Fruit fly (Drosophila melanogaster) whole organism, embryonic: ENCODE data around the gene ND-49L.

Experiments
- CG12769 ChIP-seq: fragments of 200-800 bp; sonication (Bioruptor generic); optimal IDR thresholded peaks from 2 replicates; lab custom pipeline; 2019; ENCODE audit warnings: missing biosample characterization, mild to moderate bottlenecking, missing genetic modification characterization, moderate library complexity
- CG14710 ChIP-seq: fragments of 200-800 bp; sonication (Bioruptor generic); optimal IDR thresholded peaks from 3 replicates; lab custom pipeline; 2019; ENCODE audit warnings: missing biosample characterization, mild to moderate bottlenecking, missing genetic modification characterization, moderate library complexity
- CG15514 ChIP-seq: fragments of 200-800 bp; sonication (Bioruptor generic); optimal IDR thresholded peaks from 3 replicates; lab custom pipeline; 2017; ENCODE audit warnings: missing biosample characterization, missing genetic modification characterization, mild to moderate bottlenecking, moderate library complexity, missing genetic modification reagents
- CG15601 ChIP-seq: fragments of 200-800 bp; sonication (Bioruptor generic); optimal IDR thresholded peaks from 3 replicates; lab custom pipeline; 2019; ENCODE audit warnings: missing biosample characterization, mild to moderate bottlenecking, missing genetic modification characterization, moderate library complexity
- CG1603 ChIP-seq: fragments of 200-800 bp; sonication (Bioruptor generic); optimal IDR thresholded peaks from 2 replicates; lab custom pipeline; 2019; ENCODE audit warnings: missing biosample characterization, mild to moderate bottlenecking, missing genetic modification characterization, moderate library complexity
- CG16779 ChIP-seq: fragments of 200-800 bp; sonication (Bioruptor generic); IDR thresholded peaks from 2 replicates; pipeline ENCODE4 v1.3.6; 2022; ENCODE audit warnings: missing biosample characterization, missing genetic modification characterization
- CG17612 ChIP-seq: fragments of 200-800 bp; sonication (Bioruptor generic); IDR thresholded peaks from 2 replicates; pipeline ENCODE4 v1.3.6; 2022; ENCODE audit warnings: missing biosample characterization, missing genetic modification characterization
- CG34376 ChIP-seq: fragments of 200-800 bp; sonication (Bioruptor generic); optimal IDR thresholded peaks from 2 replicates; lab custom pipeline; 2018; ENCODE audit warnings: missing biosample characterization, mild to moderate bottlenecking, missing genetic modification characterization
- CG6654 ChIP-seq: fragments of 200-800 bp; sonication (Bioruptor generic); optimal IDR thresholded peaks from 2 replicates; lab custom pipeline; 2017; ENCODE audit warnings: missing biosample characterization, mild to moderate bottlenecking, missing genetic modification characterization
- CG6765 ChIP-seq: fragments of 200-800 bp; sonication (Bioruptor generic); optimal IDR thresholded peaks from 3 replicates; lab custom pipeline; 2017; ENCODE audit warnings: missing biosample characterization, mild to moderate bottlenecking, missing genetic modification characterization
- CG8281 ChIP-seq: fragments of 200-800 bp; sonication (Bioruptor generic); optimal IDR thresholded peaks from 2 replicates; lab custom pipeline; 2018; ENCODE audit warnings: missing biosample characterization, mild to moderate bottlenecking, missing genetic modification characterization, moderate library complexity
- CG8388 ChIP-seq: fragments of 200-800 bp; sonication (Bioruptor generic); optimal IDR thresholded peaks from 2 replicates; lab custom pipeline; 2019; ENCODE audit warnings: missing biosample characterization, mild to moderate bottlenecking, missing genetic modification characterization, moderate library complexity
- CG9437 ChIP-seq: fragments of 200-800 bp; sonication (Bioruptor generic); optimal IDR thresholded peaks from 2 replicates; lab custom pipeline; 2018; ENCODE audit warnings: missing biosample characterization, mild to moderate bottlenecking, missing genetic modification characterization
- CTCF ChIP-seq: fragments of 200-800 bp; sonication (Bioruptor generic); optimal IDR thresholded peaks from 2 replicates; lab custom pipeline; 2017; ENCODE audit warnings: missing biosample characterization, mild to moderate bottlenecking, missing genetic modification characterization, moderate library complexity
- Camta ChIP-seq: fragments of 200-800 bp; sonication (Bioruptor generic); optimal IDR thresholded peaks from 2 replicates; lab custom pipeline; 2016; ENCODE audit warnings: missing biosample characterization, missing genetic modification characterization
- D19B ChIP-seq: fragments of 200-800 bp; sonication (Bioruptor generic); optimal IDR thresholded peaks from 2 replicates; lab custom pipeline; 2017; ENCODE audit warnings: missing biosample characterization, mild to moderate bottlenecking, missing genetic modification characterization
- Ets65A ChIP-seq: fragments of 200-800 bp; sonication (Bioruptor generic); peaks from one replicate; lab custom pipeline; 2016; ENCODE audit warnings: missing biosample characterization, missing genetic modification characterization
- GATAe ChIP-seq: fragments of 200-800 bp; sonication (Bioruptor generic); conservative IDR thresholded peaks from 2 replicates; pipeline ENCODE4 v1.3.6; 2022; ENCODE audit warnings: missing biosample characterization, missing genetic modification characterization
- Hand ChIP-seq: fragments of 200-800 bp; sonication (Bioruptor generic); optimal IDR thresholded peaks from 2 replicates; lab custom pipeline; 2017; ENCODE audit warnings: mild to moderate bottlenecking, missing biosample characterization, missing genetic modification reagents, missing genetic modification characterization
- Med ChIP-seq: fragments of 200-800 bp; sonication (Bioruptor generic); peaks from one replicate; lab custom pipeline; 2016; ENCODE audit warnings: missing biosample characterization, missing genetic modification characterization, mild to moderate bottlenecking, inconsistent platforms, moderate library complexity
- Mes4 ChIP-seq: fragments of 200-800 bp; sonication (Bioruptor generic); optimal IDR thresholded peaks from 2 replicates; lab custom pipeline; 2016; ENCODE audit warnings: missing biosample characterization, missing genetic modification characterization
- Mrtf ChIP-seq: fragments of 200-800 bp; sonication (Bioruptor generic); IDR thresholded peaks from 3 replicates; pipeline ENCODE4 v1.3.6; 2022; ENCODE audit warnings: missing biosample characterization, missing genetic modification characterization
- Neu2 ChIP-seq: fragments of 200-800 bp; sonication (Bioruptor generic); optimal IDR thresholded peaks from 3 replicates; lab custom pipeline; 2016; ENCODE audit warnings: missing biosample characterization, missing genetic modification characterization, borderline replicate concordance
- Vsx1 ChIP-seq: fragments of 200-800 bp; sonication (Bioruptor generic); optimal IDR thresholded peaks from 2 replicates; lab custom pipeline; 2017; ENCODE audit warnings: missing biosample characterization, mild to moderate bottlenecking, missing genetic modification characterization, missing genetic modification reagents
- bowl ChIP-seq: fragments of 200-800 bp; sonication (Bioruptor generic); IDR thresholded peaks from 2 replicates; pipeline ENCODE4 v1.3.6; 2022; ENCODE audit warnings: missing biosample characterization, missing genetic modification characterization
- caup ChIP-seq: fragments of 200-800 bp; sonication (Bioruptor generic); optimal IDR thresholded peaks from 3 replicates; lab custom pipeline; 2017; ENCODE audit warnings: missing biosample characterization, mild to moderate bottlenecking, missing genetic modification characterization, moderate library complexity; ENCODE audit not compliant: severe bottlenecking
- cg ChIP-seq: fragments of 200-800 bp; sonication (Bioruptor generic); optimal IDR thresholded peaks from 3 replicates; lab custom pipeline; 2019; ENCODE audit warnings: missing biosample characterization, mild to moderate bottlenecking, missing genetic modification characterization, moderate library complexity
- chif ChIP-seq, 2 experiments: fragments of 200-800 bp; sonication (Bioruptor generic); optimal IDR thresholded peaks; 3 replicates each; lab custom pipeline; 2016; ENCODE audit warnings: missing biosample characterization in 2 of 2, missing genetic modification characterization in 2 of 2
- crc ChIP-seq: fragments of 200-800 bp; sonication (Bioruptor generic); optimal IDR thresholded peaks from 2 replicates; lab custom pipeline; 2016; ENCODE audit warnings: missing biosample characterization, missing genetic modification characterization
- ewg ChIP-seq: fragments of 200-800 bp; sonication (Bioruptor generic); optimal IDR thresholded peaks from 3 replicates; lab custom pipeline; 2017; ENCODE audit warnings: mild to moderate bottlenecking, missing biosample characterization, missing genetic modification reagents, missing genetic modification characterization
- exex ChIP-seq: fragments of 200-800 bp; sonication (Bioruptor generic); optimal IDR thresholded peaks from 4 replicates; lab custom pipeline; 2018; ENCODE audit warnings: missing biosample characterization, mild to moderate bottlenecking, missing genetic modification characterization, moderate library complexity
- eyg ChIP-seq: fragments of 200-800 bp; sonication (Bioruptor generic); optimal IDR thresholded peaks from 3 replicates; lab custom pipeline; 2016; ENCODE audit warnings: missing biosample characterization, missing genetic modification characterization
- grn ChIP-seq: fragments of 200-800 bp; sonication (Bioruptor generic); optimal IDR thresholded peaks from 3 replicates; lab custom pipeline; 2017; ENCODE audit warnings: missing biosample characterization, missing genetic modification characterization
- hth ChIP-seq: fragments of >200 bp; optimal IDR thresholded peaks from 2 replicates; lab custom pipeline; 2017; ENCODE audit warnings: inconsistent platforms
- klu ChIP-seq: fragments of 200-800 bp; sonication (Bioruptor generic); IDR thresholded peaks from 2 replicates; pipeline ENCODE4 v1.3.6; 2022; ENCODE audit warnings: missing biosample characterization, missing genetic modification characterization
- lab ChIP-seq: fragments of 200-800 bp; sonication (Bioruptor generic); optimal IDR thresholded peaks from 3 replicates; lab custom pipeline; 2017; ENCODE audit warnings: missing biosample characterization, missing genetic modification characterization, mild to moderate bottlenecking, moderate library complexity, missing genetic modification reagents
- mirr ChIP-seq: fragments of 200-800 bp; sonication (Bioruptor generic); optimal IDR thresholded peaks from 3 replicates; lab custom pipeline; 2018; ENCODE audit warnings: missing biosample characterization, mild to moderate bottlenecking, missing genetic modification characterization
- nau ChIP-seq: fragments of 200-800 bp; sonication (Bioruptor generic); optimal IDR thresholded peaks from 3 replicates; lab custom pipeline; 2017; ENCODE audit warnings: missing biosample characterization, mild to moderate bottlenecking, missing genetic modification characterization, missing genetic modification reagents
- p53 ChIP-seq: fragments of 200-800 bp; sonication (Bioruptor generic); optimal IDR thresholded peaks from 2 replicates; lab custom pipeline; 2016; ENCODE audit warnings: missing biosample characterization, missing genetic modification characterization
- pros ChIP-seq: fragments of 200-800 bp; sonication (Bioruptor generic); optimal IDR thresholded peaks from 3 replicates; lab custom pipeline; 2019; ENCODE audit warnings: missing biosample characterization, mild to moderate bottlenecking, missing genetic modification characterization, moderate library complexity
- sd ChIP-seq: fragments of 200-800 bp; sonication (Bioruptor generic); optimal IDR thresholded peaks from 3 replicates; lab custom pipeline; 2018; ENCODE audit warnings: missing biosample characterization, mild to moderate bottlenecking, missing genetic modification characterization, moderate library complexity
- sim ChIP-seq: fragments of 200-800 bp; sonication (Bioruptor generic); IDR thresholded peaks from 2 replicates; pipeline ENCODE4 v1.3.6; 2022; ENCODE audit warnings: missing biosample characterization, missing genetic modification characterization
- sug ChIP-seq: fragments of 200-800 bp; optimal IDR thresholded peaks from 2 replicates; lab custom pipeline; 2019; ENCODE audit warnings: missing biosample characterization, mild to moderate bottlenecking, missing genetic modification characterization, moderate library complexity
- toy ChIP-seq: fragments of 200-800 bp; sonication (Bioruptor generic); IDR thresholded peaks from 2 replicates; pipeline ENCODE4 v1.3.6; 2022; ENCODE audit warnings: missing biosample characterization, missing genetic modification characterization
- ttk ChIP-seq: fragments of 200-800 bp; sonication (Bioruptor generic); IDR thresholded peaks from 2 replicates; pipeline ENCODE4 v2.1.2; 2022; ENCODE audit warnings: missing biosample characterization, missing genetic modification characterization
- twi ChIP-seq: fragments of 200-800 bp; optimal IDR thresholded peaks from 2 replicates; lab custom pipeline; 2019; ENCODE audit warnings: missing biosample characterization, mild to moderate bottlenecking, missing genetic modification characterization, moderate library complexity
- z ChIP-seq: fragments of 200-800 bp; sonication (Bioruptor generic); IDR thresholded peaks from 3 replicates; pipeline ENCODE4 v1.3.6; 2022; ENCODE audit warnings: missing biosample characterization, missing genetic modification characterization
- zen2 ChIP-seq: fragments of 200-800 bp; sonication (Bioruptor generic); IDR thresholded peaks from 3 replicates; pipeline ENCODE4 v1.3.6; 2022; ENCODE audit warnings: missing biosample characterization, missing genetic modification characterization; ENCODE audit not compliant: partially characterized antibody

ND-49L gene

dm6 chr3R:25357985-25358384, at the start of gene ND-49L:
ND-49L (plus strand) TSS chr3R:25358285.
- no peak for TF ChIP-seq ewg (GFP tag; lab: Kevin White, UChicago)
- no peak for TF ChIP-seq CG6765 (GFP tag; lab: Kevin White, UChicago)
- no peak for TF ChIP-seq toy (GFP tag; lab: Robert Waterston, UW)
- TF ChIP-seq CG1603 (tag; lab: Kevin White, UChicago), result no peak
- no peak for TF ChIP-seq CG8281
- TF ChIP-seq ttk, result no peak
- no peak for TF ChIP-seq CG17612
- no peak for TF ChIP-seq CG14710 (tag; lab: Kevin White, UChicago)
- TF ChIP-seq klu (GFP tag; lab: Robert Waterston, UW), result no peak
- TF ChIP-seq CG16779 (GFP tag; lab: Robert Waterston, UW), result no peak
- TF ChIP-seq Neu2 (GFP tag; lab: Kevin White, UChicago), result no peak
- no peak for TF ChIP-seq D19B (GFP tag; lab: Kevin White, UChicago)
- no peak for TF ChIP-seq Mrtf (GFP tag; lab: Robert Waterston, UW)
- TF ChIP-seq sim (GFP tag; lab: Robert Waterston, UW), result no peak
- TF ChIP-seq, all 482 proteins: peak for 0

- TF ChIP-seq CG12769 (tag; lab: Kevin White, UChicago) (peak; percentile 19), lab (GFP tag; lab: Kevin White, UChicago) (peak; percentile 53), bowl (no peak), CG16779 (GFP tag; lab: Robert Waterston, UW) (no peak), GATAe (GFP tag; lab: Robert Waterston, UW) (0 out of 2 replicates have a peak, but pooled peaks have one; percentile 21), CG6654 (GFP tag; lab: Kevin White, UChicago) (no peak), grn (GFP tag; lab: Kevin White, UChicago) (peak; percentile 38), mirr (GFP tag; lab: Kevin White, UChicago) (peak; percentile 64), Vsx1 (peak; percentile 33), exex (tag; lab: Kevin White, UChicago) (peak; percentile 97), CG34376 (GFP tag; lab: Kevin White, UChicago) (peak; percentile 7), sug (peak; percentile 69), sd (tag; lab: Kevin White, UChicago) (peak; percentile 3)
Observed at dm6 chr3R:25309175-25309574, 48.9 kb upstream of the ND-49L start.

- TF ChIP-seq eyg (GFP tag; lab: Kevin White, UChicago), result no peak
- TF ChIP-seq pros (GFP tag; lab: Kevin White, UChicago), result no peak
- no peak for TF ChIP-seq nau (GFP tag; lab: Kevin White, UChicago)
- no peak for TF ChIP-seq hth
- TF ChIP-seq Camta (GFP tag; lab: Kevin White, UChicago), result no peak
- no peak for TF ChIP-seq CG15601
- TF ChIP-seq cg (GFP tag; lab: Kevin White, UChicago), result no peak
- TF ChIP-seq p53 (GFP tag; lab: Kevin White, UChicago), result no peak
- no peak for TF ChIP-seq twi
Observed at dm6 chr3R:25310843-25311242, 47.2 kb upstream of the ND-49L start, which contains the start of gene CG31099. CG31099 (minus strand) TSS chr3R:25310943.

- TF ChIP-seq Med (GFP tag; lab: Kevin White, UChicago) (peak; percentile 70), mirr (GFP tag; lab: Kevin White, UChicago) (peak; percentile 49), zen2 (GFP tag; lab: Robert Waterston, UW) (no peak), CG9437 (GFP tag; lab: Kevin White, UChicago) (peak; percentile 1), Hand (GFP tag; lab: Kevin White, UChicago) (no peak), CG15514 (peak; percentile 29), Mes4 (GFP tag; lab: Kevin White, UChicago) (no peak), z (GFP tag; lab: Robert Waterston, UW) (no peak), caup (GFP tag; lab: Kevin White, UChicago) (peak; percentile 26), CG8388 (GFP tag; lab: Kevin White, UChicago) (no peak), CTCF (GFP tag; lab: Kevin White, UChicago) (peak; percentile 89), crc (GFP tag; lab: Kevin White, UChicago) (no peak), chif (GFP tag; optimal IDR thresholded peaks at IDR 0.05; lab: Kevin White, UChicago) (no peak), lab (GFP tag; lab: Kevin White, UChicago) (peak; percentile 26), Ets65A (GFP tag; lab: Kevin White, UChicago) (peak; percentile 43)
Observed at dm6 chr3R:25312583-25312982, 45.5 kb upstream of the ND-49L start.
